Fruit fly (Drosophila melanogaster) whole organism, prepupa: Measurements from ENCODE around the gene Blos3.

ENCODE experiments used
- Blimp-1 ChIP-seq: fragments of 200-800 bp; sonication (Bioruptor generic); optimal IDR thresholded peaks from 3 replicates; lab custom pipeline; 2017; ENCODE audit warnings: missing biosample characterization, missing genetic modification characterization, mild to moderate bottlenecking, moderate library complexity, missing genetic modification reagents
- CG10669 ChIP-seq: fragments of 200-800 bp; sonication (Bioruptor generic); optimal IDR thresholded peaks from 3 replicates; lab custom pipeline; 2018; ENCODE audit warnings: missing biosample characterization, mild to moderate bottlenecking, missing genetic modification characterization, moderate library complexity
- CG11294 ChIP-seq: fragments of 200-800 bp; sonication (Bioruptor generic); IDR thresholded peaks from 2 replicates; pipeline ENCODE4 v1.3.6; 2022; ENCODE audit warnings: missing biosample characterization, missing genetic modification characterization
- CG11902 ChIP-seq: fragments of 200-800 bp; sonication (Bioruptor generic); optimal IDR thresholded peaks from 3 replicates; lab custom pipeline; 2016; ENCODE audit warnings: missing biosample characterization, missing genetic modification characterization
- CG15336 ChIP-seq: fragments of 200-800 bp; sonication (Bioruptor generic); IDR thresholded peaks from 2 replicates; pipeline ENCODE4 v1.3.6; 2022; ENCODE audit warnings: missing biosample characterization, missing genetic modification characterization
- CG1621 ChIP-seq: fragments of 200-800 bp; sonication (Bioruptor generic); optimal IDR thresholded peaks from 3 replicates; lab custom pipeline; 2018; ENCODE audit warnings: missing biosample characterization, mild to moderate bottlenecking, missing genetic modification characterization
- CG16779 ChIP-seq: fragments of 200-800 bp; sonication (Bioruptor generic); optimal IDR thresholded peaks from 3 replicates; lab custom pipeline; 2017; ENCODE audit warnings: missing biosample characterization, mild to moderate bottlenecking, missing genetic modification characterization
- CG3032 ChIP-seq: fragments of 200-800 bp; optimal IDR thresholded peaks from 2 replicates; lab custom pipeline; 2019; ENCODE audit warnings: missing biosample characterization, mild to moderate bottlenecking, missing genetic modification characterization, moderate library complexity
- CG31627 ChIP-seq: fragments of 200-800 bp; sonication (Bioruptor generic); optimal IDR thresholded peaks from 3 replicates; lab custom pipeline; 2016; ENCODE audit warnings: missing biosample characterization, missing genetic modification characterization
- CG32006 ChIP-seq: fragments of 200-800 bp; sonication (Bioruptor generic); optimal IDR thresholded peaks from 3 replicates; lab custom pipeline; 2017; ENCODE audit warnings: missing biosample characterization, mild to moderate bottlenecking, missing genetic modification characterization
- CG34406 ChIP-seq: fragments of 200-800 bp; sonication (Bioruptor generic); optimal IDR thresholded peaks from 3 replicates; lab custom pipeline; 2016; ENCODE audit warnings: missing biosample characterization, missing genetic modification characterization
- CG3919 ChIP-seq: fragments of 200-800 bp; sonication (Bioruptor generic); optimal IDR thresholded peaks from 3 replicates; lab custom pipeline; 2016; ENCODE audit warnings: missing biosample characterization, missing genetic modification characterization
- CG6163 ChIP-seq: fragments of 200-800 bp; sonication (Bioruptor generic); IDR thresholded peaks from 3 replicates; pipeline ENCODE4 v1.3.6; 2022; ENCODE audit warnings: missing biosample characterization, missing genetic modification characterization
- CG6276 ChIP-seq: fragments of 200-800 bp; sonication (Bioruptor generic); optimal IDR thresholded peaks from 2 replicates; lab custom pipeline; 2017; ENCODE audit warnings: missing biosample characterization, mild to moderate bottlenecking, missing genetic modification characterization
- CG6792 ChIP-seq: fragments of 200-800 bp; sonication (Bioruptor generic); optimal IDR thresholded peaks from 3 replicates; lab custom pipeline; 2016; ENCODE audit warnings: missing biosample characterization, missing genetic modification characterization
- CG6808 ChIP-seq: fragments of 200-800 bp; sonication (Bioruptor generic); optimal IDR thresholded peaks from 3 replicates; lab custom pipeline; 2017; ENCODE audit warnings: missing biosample characterization, missing genetic modification characterization, mild to moderate bottlenecking, moderate library complexity, missing genetic modification reagents
- CG6854 ChIP-seq: fragments of 200-800 bp; sonication (Bioruptor generic); optimal IDR thresholded peaks from 2 replicates; lab custom pipeline; 2017; ENCODE audit warnings: missing biosample characterization, mild to moderate bottlenecking, missing genetic modification characterization
- CG8319 ChIP-seq: fragments of 200-800 bp; sonication (Bioruptor generic); optimal IDR thresholded peaks from 3 replicates; lab custom pipeline; 2016; ENCODE audit warnings: missing biosample characterization, missing genetic modification characterization
- CG9139 ChIP-seq: fragments of 200-800 bp; sonication (Bioruptor generic); optimal IDR thresholded peaks from 3 replicates; lab custom pipeline; 2017; ENCODE audit warnings: missing biosample characterization, mild to moderate bottlenecking, missing genetic modification characterization
- Eip75B ChIP-seq: fragments of 200-800 bp; sonication (Bioruptor generic); optimal IDR thresholded peaks from 3 replicates; lab custom pipeline; 2016; ENCODE audit warnings: missing biosample characterization, missing genetic modification characterization
- Eip93F ChIP-seq: fragments of 200-800 bp; sonication (Bioruptor generic); optimal IDR thresholded peaks from 2 replicates; lab custom pipeline; 2016; ENCODE audit warnings: missing biosample characterization, mild to moderate bottlenecking, missing genetic modification characterization
- Ets21C ChIP-seq: fragments of 200-800 bp; sonication (Bioruptor generic); optimal IDR thresholded peaks from 3 replicates; lab custom pipeline; 2016; ENCODE audit warnings: missing biosample characterization, missing genetic modification characterization
- Gug ChIP-seq: fragments of 200-800 bp; sonication (Bioruptor generic); IDR thresholded peaks from 2 replicates; pipeline ENCODE4 v1.3.6; 2022; ENCODE audit warnings: missing biosample characterization, missing genetic modification characterization
- Hr38 ChIP-seq: sonication (Bioruptor generic); optimal IDR thresholded peaks from 2 replicates; lab custom pipeline; 2016; ENCODE audit warnings: missing biosample characterization, missing genetic modification characterization
- Hr39 ChIP-seq: fragments of 200-800 bp; sonication (Bioruptor generic); optimal IDR thresholded peaks from 2 replicates; lab custom pipeline; 2016; ENCODE audit warnings: missing biosample characterization, missing genetic modification characterization
- Hr4 ChIP-seq: fragments of 200-800 bp; sonication (Bioruptor generic); optimal IDR thresholded peaks from 3 replicates; lab custom pipeline; 2016; ENCODE audit warnings: missing biosample characterization, missing genetic modification characterization
- Met ChIP-seq: fragments of 200-800 bp; sonication (Bioruptor generic); optimal IDR thresholded peaks from 3 replicates; lab custom pipeline; 2016; ENCODE audit warnings: missing biosample characterization, missing genetic modification characterization
- OdsH ChIP-seq: fragments of 200-800 bp; sonication (Bioruptor generic); optimal IDR thresholded peaks from 3 replicates; lab custom pipeline; 2016; ENCODE audit warnings: missing biosample characterization, missing genetic modification characterization
- Smox ChIP-seq: fragments of 200-800 bp; sonication (Bioruptor generic); optimal IDR thresholded peaks from 3 replicates; lab custom pipeline; 2016; ENCODE audit warnings: missing biosample characterization, missing genetic modification characterization
- Sox102F ChIP-seq: fragments of 200-800 bp; sonication (Bioruptor generic); optimal IDR thresholded peaks from 2 replicates; lab custom pipeline; 2016; ENCODE audit warnings: missing biosample characterization, mild to moderate bottlenecking, missing genetic modification characterization
- Sox14 ChIP-seq: fragments of 200-800 bp; sonication (Bioruptor generic); optimal IDR thresholded peaks from 3 replicates; lab custom pipeline; 2016; ENCODE audit warnings: missing biosample characterization, missing genetic modification characterization
- Sox15 ChIP-seq: fragments of 200-800 bp; sonication (Bioruptor generic); optimal IDR thresholded peaks from 3 replicates; lab custom pipeline; 2016; ENCODE audit warnings: missing biosample characterization, missing genetic modification characterization
- achi ChIP-seq: fragments of 200-800 bp; sonication (Bioruptor generic); optimal IDR thresholded peaks from 3 replicates; lab custom pipeline; 2016; ENCODE audit warnings: missing biosample characterization, missing genetic modification characterization
- cyc ChIP-seq: fragments of 200-800 bp; sonication (Bioruptor generic); optimal IDR thresholded peaks from 3 replicates; lab custom pipeline; 2016; ENCODE audit warnings: missing biosample characterization, missing genetic modification characterization
- dac ChIP-seq: fragments of 200-800 bp; sonication (Bioruptor generic); optimal IDR thresholded peaks from 2 replicates; lab custom pipeline; 2017; ENCODE audit warnings: missing biosample characterization, mild to moderate bottlenecking, missing genetic modification characterization
- dsx ChIP-seq: fragments of 200-800 bp; optimal IDR thresholded peaks from 3 replicates; lab custom pipeline; 2019; ENCODE audit warnings: missing biosample characterization, mild to moderate bottlenecking, missing genetic modification characterization, moderate library complexity; ENCODE audit not compliant: poor library complexity, severe bottlenecking
- fd59A ChIP-seq: fragments of 200-800 bp; sonication (Bioruptor generic); optimal IDR thresholded peaks from 2 replicates; lab custom pipeline; 2017; ENCODE audit warnings: missing biosample characterization, mild to moderate bottlenecking, missing genetic modification characterization, missing genetic modification reagents
- fd85E ChIP-seq: fragments of 200-800 bp; sonication (Bioruptor generic); optimal IDR thresholded peaks from 3 replicates; lab custom pipeline; 2016; ENCODE audit warnings: missing biosample characterization, missing genetic modification characterization
- fkh ChIP-seq: fragments of 200-800 bp; sonication (Bioruptor generic); optimal IDR thresholded peaks from 3 replicates; lab custom pipeline; 2017; ENCODE audit warnings: missing biosample characterization, mild to moderate bottlenecking, missing genetic modification characterization, moderate library complexity
- lz ChIP-seq: fragments of 200-800 bp; sonication (Bioruptor generic); optimal IDR thresholded peaks from 3 replicates; lab custom pipeline; 2016; ENCODE audit warnings: missing biosample characterization, missing genetic modification characterization
- net ChIP-seq: fragments of 200-800 bp; sonication (Bioruptor generic); optimal IDR thresholded peaks from 3 replicates; lab custom pipeline; 2016; ENCODE audit warnings: missing biosample characterization, missing genetic modification characterization
- pdm3 ChIP-seq: fragments of 200-800 bp; sonication (Bioruptor generic); optimal IDR thresholded peaks from 3 replicates; lab custom pipeline; 2016; ENCODE audit warnings: missing biosample characterization, missing genetic modification characterization
- salr ChIP-seq, 2 experiments: fragments of 200-800 bp; sonication (Bioruptor generic); optimal IDR thresholded peaks; 3 replicates each; lab custom pipeline; 2016 to 2018; ENCODE audit warnings: missing biosample characterization in 2 of 2, missing genetic modification characterization in 2 of 2, mild to moderate bottlenecking in 1 of 2
- spab ChIP-seq: fragments of 200-800 bp; sonication (Bioruptor generic); optimal IDR thresholded peaks from 2 replicates; lab custom pipeline; 2017; ENCODE audit warnings: missing biosample characterization, mild to moderate bottlenecking, missing genetic modification characterization, missing genetic modification reagents
- svp ChIP-seq: fragments of 200-800 bp; sonication (Bioruptor generic); peaks from one replicate; lab custom pipeline; 2016; ENCODE audit warnings: missing biosample characterization, missing genetic modification characterization
- topi ChIP-seq: fragments of 200-800 bp; sonication (Bioruptor generic); optimal IDR thresholded peaks from 3 replicates; lab custom pipeline; 2016; ENCODE audit warnings: missing biosample characterization, missing genetic modification characterization
- vri ChIP-seq: fragments of 200-800 bp; sonication (Bioruptor generic); optimal IDR thresholded peaks from 3 replicates; lab custom pipeline; 2016; ENCODE audit warnings: missing biosample characterization, mild to moderate bottlenecking, missing genetic modification characterization

The Blos3 gene

dm6 chr3L:18898086-18898470, 28.1 kb downstream of the Blos3 start, which contains the start of gene CG3902 (continued):
- TF ChIP-seq CG32006 (GFP tag; lab: Kevin White, UChicago) (no peak), fd59A (no peak), CG10669 (no peak), CG8319 (GFP tag; lab: Kevin White, UChicago) (no peak), CG6854 (peak; percentile 75), CG1621 (tag; lab: Kevin White, UChicago) (no peak), Eip93F (GFP tag; lab: Kevin White, UChicago) (no peak), fkh (GFP tag; lab: Kevin White, UChicago) (no peak), Smox (GFP tag; lab: Kevin White, UChicago) (no peak), Sox15 (GFP tag; lab: Kevin White, UChicago) (no peak), spab (GFP tag; lab: Kevin White, UChicago) (no peak), dac (no peak), CG6163 (peak; percentile 57; the same call in 1 of the 3 replicates), Ets21C (no peak), svp (no peak), topi (no peak), net (GFP tag; lab: Kevin White, UChicago) (peak; percentile 22), dsx (GFP tag; lab: Kevin White, UChicago) (peak; percentile 25), vri (GFP tag; lab: Kevin White, UChicago) (peak; percentile 73), Blimp-1 (GFP tag; lab: Kevin White, UChicago) (no peak), CG15336 (GFP tag; lab: Robert Waterston, UW) (peak; percentile 49; the same call in 1 of the 2 replicates), CG11902 (GFP tag; lab: Kevin White, UChicago) (no peak), CG3919 (no peak), Hr38 (no peak), Hr39 (no peak), CG34406 (GFP tag; lab: Kevin White, UChicago) (no peak), CG6808 (no peak), CG3032 (no peak), Hr4 (GFP tag; lab: Kevin White, UChicago) (no peak), Met (GFP tag; lab: Kevin White, UChicago) (no peak), cyc (GFP tag; lab: Kevin White, UChicago) (no peak), achi (no peak), Sox14 (GFP tag; lab: Kevin White, UChicago) (no peak), Eip75B (GFP tag; lab: Kevin White, UChicago) (peak; percentile 14), Sox102F (GFP tag; lab: Kevin White, UChicago) (no peak), OdsH (no peak), pdm3 (GFP tag; lab: Kevin White, UChicago) (no peak), CG11294 (no peak), fd85E (no peak), CG16779 (no peak)

- TF ChIP-seq lz (GFP tag; lab: Kevin White, UChicago): peak; percentile 83
- no peak for TF ChIP-seq Eip75B (GFP tag; lab: Kevin White, UChicago)
- TF ChIP-seq Hr38: no peak
- peak; percentile 45 for TF ChIP-seq fd59A
- TF ChIP-seq net (GFP tag; lab: Kevin White, UChicago): no peak
- no peak for TF ChIP-seq vri (GFP tag; lab: Kevin White, UChicago)
- peak; percentile 86 for TF ChIP-seq CG31627 (GFP tag; lab: Kevin White, UChicago)
- peak; percentile 86 for TF ChIP-seq Hr39
- TF ChIP-seq salr (GFP tag; optimal IDR thresholded peaks at IDR 0.05; lab: Kevin White, UChicago): no peak
- TF ChIP-seq OdsH: no peak
- TF ChIP-seq Blimp-1 (GFP tag; lab: Kevin White, UChicago): peak; percentile 27
- TF ChIP-seq CG9139 (GFP tag; lab: Kevin White, UChicago): no peak
- peak; percentile 50 for TF ChIP-seq CG6792 (GFP tag; lab: Kevin White, UChicago)
- TF ChIP-seq CG3032: peak; percentile 60
- TF ChIP-seq Sox15 (GFP tag; lab: Kevin White, UChicago): peak; percentile 55
- peak; percentile 50 for TF ChIP-seq CG11902 (GFP tag; lab: Kevin White, UChicago)
- no peak for TF ChIP-seq fd85E
- no peak for TF ChIP-seq dac
- TF ChIP-seq CG6276 (GFP tag; lab: Kevin White, UChicago): no peak
- TF ChIP-seq dsx (GFP tag; lab: Kevin White, UChicago): peak; percentile 14
- peak; percentile 80 for TF ChIP-seq CG6854
- peak; percentile 45 for TF ChIP-seq CG8319 (GFP tag; lab: Kevin White, UChicago)
- TF ChIP-seq Gug (GFP tag; lab: Robert Waterston, UW): 0 out of 2 replicates have a peak, but pooled peaks have one; percentile 14
- TF ChIP-seq CG16779: no peak
- TF ChIP-seq achi: peak; percentile 100
- no peak for TF ChIP-seq CG3919
- TF ChIP-seq CG6808: no peak
- no peak for TF ChIP-seq Eip93F (GFP tag; lab: Kevin White, UChicago)
- TF ChIP-seq CG15336 (GFP tag; lab: Robert Waterston, UW): no peak
- TF ChIP-seq CG1621 (tag; lab: Kevin White, UChicago): no peak
- no peak for TF ChIP-seq CG32006 (GFP tag; lab: Kevin White, UChicago)
- TF ChIP-seq CG34406 (GFP tag; lab: Kevin White, UChicago): peak; percentile 57
- TF ChIP-seq Sox14 (GFP tag; lab: Kevin White, UChicago): peak; percentile 70
- peak; percentile 58; the same call in 2 of the 3 replicates for TF ChIP-seq CG6163
Measured at dm6 chr3L:18898770-18899278, 28.8 kb downstream of the Blos3 start, which contains the start of gene RpL26. TSS of gene RpL26 (plus strand) at chr3L:18898875.
